Worm (Caenorhabditis elegans): Measurements from ENCODE around the gene clc-17.
A peak's percentile ranks its signal among the peaks of the same experiment; 100 is the strongest.

clc-17 gene

ce11 chrX:11079667-11080066 is 27.5 kb upstream of the clc-17 start, which contains the start of gene W04G3.13:
W04G3.13 (minus strand) TSS chrX:11079767.
- no peak for TF ChIP-seq rec-8 (tag; optimal IDR thresholded peaks at IDR 0.05)
- no peak for TF ChIP-seq Y67H2A.10 (GFP tag; conservative IDR thresholded peaks at IDR 0.05)
- no peak for TF ChIP-seq cebp-2 (GFP tag; IDR thresholded peaks at IDR 0.05)
- no peak for TF ChIP-seq unc-130 (GFP tag; optimal IDR thresholded peaks at IDR 0.05)
- no peak for TF ChIP-seq efl-1 (GFP tag; optimal IDR thresholded peaks at IDR 0.05)
- TF ChIP-seq F10E7.11 (tag; optimal IDR thresholded peaks at IDR 0.05): no peak
- no peak for TF ChIP-seq pbrm-1 (GFP tag; IDR thresholded peaks at IDR 0.05)
- TF ChIP-seq F39B2.1 (GFP tag; IDR thresholded peaks at IDR 0.05): no peak
- no peak for TF ChIP-seq rcor-1 (GFP tag; IDR thresholded peaks at IDR 0.05)
- no peak for TF ChIP-seq F57C9.4 (tag; optimal IDR thresholded peaks at IDR 0.05)
- TF ChIP-seq hmg-20 (GFP tag; IDR thresholded peaks at IDR 0.05): no peak
- no peak for TF ChIP-seq F49E8.2 (tag; optimal IDR thresholded peaks at IDR 0.05; ENCODE audit: insufficient read depth)
- no peak for TF ChIP-seq snpc-4 (GFP tag; optimal IDR thresholded peaks at IDR 0.05)
- no peak for TF ChIP-seq snpc-4 (tag; optimal IDR thresholded peaks at IDR 0.05)
- TF ChIP-seq dpl-1 (GFP tag; optimal IDR thresholded peaks at IDR 0.05): no peak

- TF ChIP-seq nfya-1 (tag; optimal IDR thresholded peaks at IDR 0.05; ENCODE audit: borderline replicate concordance, insufficient read depth) (no peak), nhr-80 (tag; optimal IDR thresholded peaks at IDR 0.05) (peak; percentile 35)
Observed at ce11 chrX:11080170-11080728, 26.9 kb upstream of the clc-17 start, which contains the start of gene sulp-7. sulp-7 (plus strand) TSS chrX:11080678.

DNA sequence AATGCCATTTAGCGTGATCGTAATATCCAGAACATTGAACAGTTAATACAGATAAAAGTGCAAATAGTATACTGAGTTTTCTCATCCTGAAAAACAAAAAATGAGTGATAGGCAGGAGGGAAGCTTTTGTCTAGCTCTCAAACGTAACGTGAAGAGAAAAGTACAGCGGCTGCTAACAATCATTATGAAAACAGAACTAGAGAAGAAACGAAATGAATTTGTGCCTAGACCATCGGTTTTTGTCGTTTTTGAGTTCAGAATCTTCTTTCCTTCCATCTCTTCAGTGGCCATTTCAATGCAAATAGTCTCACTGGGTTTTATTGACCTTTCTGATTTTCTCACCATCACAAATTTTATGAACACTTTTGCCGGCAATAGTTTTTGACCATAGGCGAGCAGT is 22.0 kb upstream of the clc-17 start, which contains the start of gene W04G3.7:
Gene W04G3.7, minus strand, starts transcription at position 101 of the 400 bp plus-strand sequence.
- TF ChIP-seq ceh-79 (tag; optimal IDR thresholded peaks at IDR 0.05) (no peak), hsf-1 (GFP tag; IDR thresholded peaks at IDR 0.05) (no peak)

DNA sequence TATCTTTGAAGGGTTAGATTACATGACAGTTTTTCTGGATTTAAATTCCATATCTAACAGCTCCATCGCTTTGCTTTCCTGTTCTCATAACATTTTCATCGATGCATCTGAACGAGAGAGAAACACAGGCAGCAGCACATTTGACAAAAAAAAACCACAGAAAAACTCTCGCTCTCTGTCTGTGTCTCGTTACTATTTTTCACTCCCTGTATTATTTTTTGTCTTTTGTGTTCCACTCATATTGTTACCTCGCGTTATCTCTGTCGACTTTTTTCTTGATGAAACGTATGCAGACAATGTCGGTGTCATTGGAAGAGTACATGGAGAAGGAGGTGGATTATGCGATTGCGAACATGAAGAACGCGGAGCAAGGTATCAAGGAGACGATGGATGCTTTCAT is 18.2 kb upstream of the clc-17 start, which contains the start of gene W04G3.11:
Gene W04G3.11, plus strand, starts transcription at position 244 of the 400 bp plus-strand sequence.
- TF ChIP-seq B0336.3 (GFP tag; IDR thresholded peaks at IDR 0.05) (no peak), nhr-80 (tag; optimal IDR thresholded peaks at IDR 0.05) (peak; percentile 58)

ce11 chrX:11093985-11094593 is 13.1 kb upstream of the clc-17 start:
- TF ChIP-seq lir-1 (GFP tag; conservative IDR thresholded peaks at IDR 0.05) (peak; percentile 96), nhr-80 (tag; optimal IDR thresholded peaks at IDR 0.05) (peak; percentile 98), ceh-79 (tag; optimal IDR thresholded peaks at IDR 0.05) (peak; percentile 89), egrh-3 (GFP tag; IDR thresholded peaks at IDR 0.05) (no peak; the same call in none of the 2 replicates), cebp-2 (GFP tag; IDR thresholded peaks at IDR 0.05) (peak; percentile 99), F39B2.1 (GFP tag; IDR thresholded peaks at IDR 0.05) (peak; percentile 46; the same call in 1 of the 2 replicates), nhr-90 (tag; optimal IDR thresholded peaks at IDR 0.05) (peak; percentile 95), F57A8.1 (GFP tag; optimal IDR thresholded peaks at IDR 0.05) (peak; percentile 96), rpc-1 (optimal IDR thresholded peaks at IDR 0.05) (peak; percentile 37), rpc-1 (tag; optimal IDR thresholded peaks at IDR 0.05) (no peak), Y95B8A.8 (GFP tag; IDR thresholded peaks at IDR 0.05) (0 out of 2 replicates have a peak, but pooled peaks have one; percentile 50), ceh-27 (GFP tag; optimal IDR thresholded peaks at IDR 0.05) (peak; percentile 100), sdz-38 (tag; optimal IDR thresholded peaks at IDR 0.05) (no peak), bed-1 (GFP tag; IDR thresholded peaks at IDR 0.05) (peak; percentile 96), Y53F4B.3 (GFP tag; IDR thresholded peaks at IDR 0.05) (no peak), unc-130 (GFP tag; optimal IDR thresholded peaks at IDR 0.05) (peak; percentile 45), snpc-1.3 (tag; optimal IDR thresholded peaks at IDR 0.05; ENCODE audit: insufficient read depth) (peak; percentile 35), ztf-28 (GFP tag; IDR thresholded peaks at IDR 0.05) (peak; percentile 59; the same call in 1 of the 2 replicates), snpc-1.1 (tag; optimal IDR thresholded peaks at IDR 0.05; ENCODE audit: insufficient read depth) (no peak), ceh-100 (GFP tag; IDR thresholded peaks at IDR 0.05) (peak; percentile 79), C06A6.2 (GFP tag; conservative IDR thresholded peaks at IDR 0.05) (peak; percentile 98), C17E4.6 (GFP tag; IDR thresholded peaks at IDR 0.05) (peak; percentile 91), ztf-25 (GFP tag; IDR thresholded peaks at IDR 0.05) (no peak), T26A5.8 (tag; optimal IDR thresholded peaks at IDR 0.05) (peak; percentile 72)
